Fruit fly (Drosophila melanogaster) S2 (cell line): ENCODE results near the gene CG31910.

ENCODE experiments used
- CG8478 ChIP-seq: fragments of >200 bp; optimal IDR thresholded peaks from 2 replicates; lab custom pipeline; 2018
- CTCF ChIP-seq, 2 experiments: fragments of >200 bp; optimal IDR thresholded peaks; 2 replicates each; lab custom pipeline; 2018

- TF ChIP-seq CG8478 = no peak
- no peak for TF ChIP-seq CTCF (optimal IDR thresholded peaks at IDR 0.05; lab: Kevin White, UChicago)
Observed at dm6 chr2L:6745522-6745921, at the start of gene CG31910.
